Worm (Caenorhabditis elegans): ENCODE data around the gene F37A4.6.

Gene F37A4.6

DNA sequence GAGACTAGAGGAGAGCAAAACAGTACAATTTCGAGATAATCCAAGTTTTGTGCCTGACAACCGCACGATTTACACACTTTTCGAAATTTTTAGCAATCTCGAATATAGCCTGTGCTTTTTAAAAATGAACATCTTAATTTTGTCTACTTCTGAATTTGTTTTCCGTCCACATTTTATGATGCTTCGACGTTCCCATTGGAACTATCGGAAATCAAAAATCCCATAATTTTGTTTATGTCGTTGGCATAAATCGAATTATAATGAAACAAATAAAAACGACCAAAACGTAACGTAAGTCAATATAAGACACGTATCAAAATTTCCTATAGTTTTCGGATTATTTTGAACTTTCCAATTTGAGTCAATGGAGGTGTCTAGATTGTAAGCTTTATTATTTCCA, 31.4 kb downstream of the F37A4.6 start, which contains the start of gene K07E12.2:
Gene K07E12.2, plus strand, starts transcription at position 301 of the 400 bp plus-strand sequence.
- TF ChIP-seq ceh-24 (tag; optimal IDR thresholded peaks at IDR 0.05) (no peak), elt-2 (tag; optimal IDR thresholded peaks at IDR 0.05) (no peak), Y22D7AL.16 (tag; optimal IDR thresholded peaks at IDR 0.05) (no peak), fax-1 (tag; optimal IDR thresholded peaks at IDR 0.05) (no peak), sox-4 (tag; optimal IDR thresholded peaks at IDR 0.05) (no peak), ceh-48 (tag; optimal IDR thresholded peaks at IDR 0.05) (no peak), pqm-1 (tag; optimal IDR thresholded peaks at IDR 0.05) (no peak), pat-9 (tag; optimal IDR thresholded peaks at IDR 0.05) (no peak), rnt-1 (tag; optimal IDR thresholded peaks at IDR 0.05) (no peak), syd-9 (tag; optimal IDR thresholded peaks at IDR 0.05) (no peak), ttx-3 (tag; optimal IDR thresholded peaks at IDR 0.05) (no peak), ceh-31 (tag; optimal IDR thresholded peaks at IDR 0.05) (no peak), C38D4.7 (GFP tag; optimal IDR thresholded peaks at IDR 0.05) (no peak), lim-6 (tag; optimal IDR thresholded peaks at IDR 0.05) (no peak)

ce11 chrIII:6740072-6740471, 34.5 kb downstream of the F37A4.6 start:
- no peak for TF ChIP-seq K02D7.2 (tag; optimal IDR thresholded peaks at IDR 0.05)
- TF ChIP-seq unc-3 (GFP tag; conservative IDR thresholded peaks at IDR 0.05), result no peak
- no peak for TF ChIP-seq unc-3 (tag; optimal IDR thresholded peaks at IDR 0.05)
- TF ChIP-seq pha-2 (tag; optimal IDR thresholded peaks at IDR 0.05), result no peak
- TF ChIP-seq npax-4 (tag; optimal IDR thresholded peaks at IDR 0.05), result no peak
- no peak for TF ChIP-seq ceh-18 (tag; optimal IDR thresholded peaks at IDR 0.05)
- no peak for TF ChIP-seq dve-1 (tag; optimal IDR thresholded peaks at IDR 0.05)
- TF ChIP-seq ceh-22 (tag; optimal IDR thresholded peaks at IDR 0.05), result no peak
- TF ChIP-seq pax-1 (tag; optimal IDR thresholded peaks at IDR 0.05), result no peak
- no peak for TF ChIP-seq ref-2 (tag; optimal IDR thresholded peaks at IDR 0.05)

ce11 chrIII:6742597-6742996, 37.0 kb downstream of the F37A4.6 start:
- TF ChIP-seq ttx-3 (tag; optimal IDR thresholded peaks at IDR 0.05) (no peak), che-1 (tag; optimal IDR thresholded peaks at IDR 0.05) (no peak), unc-55 (GFP tag; optimal IDR thresholded peaks at IDR 0.05) (peak; percentile 64), ceh-18 (tag; optimal IDR thresholded peaks at IDR 0.05) (peak; percentile 57), ceh-22 (tag; optimal IDR thresholded peaks at IDR 0.05) (no peak), tbx-7 (tag; optimal IDR thresholded peaks at IDR 0.05) (no peak), C38D4.7 (GFP tag; optimal IDR thresholded peaks at IDR 0.05) (no peak), elt-2 (tag; optimal IDR thresholded peaks at IDR 0.05) (no peak), ama-1 (optimal IDR thresholded peaks at IDR 0.05) (no peak)

DNA sequence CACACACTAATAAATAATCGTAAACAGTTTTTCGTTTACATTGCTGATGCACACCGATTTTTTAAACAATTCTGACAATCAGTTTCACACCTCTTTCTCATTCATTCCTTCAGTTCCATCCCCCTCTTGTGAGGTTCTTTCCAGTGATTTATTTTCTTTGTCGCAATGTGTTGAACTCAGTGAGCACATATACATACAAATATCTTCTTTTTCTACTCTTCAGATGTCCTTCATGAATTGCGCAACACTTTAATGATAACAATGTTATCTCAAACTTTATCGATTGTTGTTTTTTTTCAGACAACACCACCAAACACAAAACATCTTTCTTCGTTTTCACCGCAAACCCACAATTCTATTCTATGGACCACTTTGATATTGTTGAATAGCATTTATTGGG, 40.4 kb downstream of the F37A4.6 start, which contains the start of gene dig-1:
Gene dig-1, plus strand, starts transcription at position 301 of the 400 bp plus-strand sequence.
- TF ChIP-seq dve-1 (tag; optimal IDR thresholded peaks at IDR 0.05) (no peak), C08G9.2 (tag; optimal IDR thresholded peaks at IDR 0.05) (no peak), ztf-16 (tag; optimal IDR thresholded peaks at IDR 0.05) (no peak), ceh-45 (GFP tag; IDR thresholded peaks at IDR 0.05) (no peak), madf-2 (tag; optimal IDR thresholded peaks at IDR 0.05) (no peak), ceh-6 (GFP tag; optimal IDR thresholded peaks at IDR 0.05) (no peak), ceh-48 (tag; optimal IDR thresholded peaks at IDR 0.05) (no peak), hlh-30 (tag; optimal IDR thresholded peaks at IDR 0.05; ENCODE audit: insufficient read depth) (no peak), che-1 (tag; optimal IDR thresholded peaks at IDR 0.05) (no peak), pha-4 (tag; optimal IDR thresholded peaks at IDR 0.05) (no peak), ceh-2 (tag; optimal IDR thresholded peaks at IDR 0.05) (no peak), F13H6.1 (tag; optimal IDR thresholded peaks at IDR 0.05) (no peak), unc-3 (GFP tag; conservative IDR thresholded peaks at IDR 0.05) (no peak), unc-3 (tag; optimal IDR thresholded peaks at IDR 0.05) (no peak), ceh-18 (tag; optimal IDR thresholded peaks at IDR 0.05) (no peak), tbx-2 (tag; optimal IDR thresholded peaks at IDR 0.05) (no peak), odd-2 (tag; optimal IDR thresholded peaks at IDR 0.05) (no peak)
